Worm (Caenorhabditis elegans) whole organism, midembryonic: ENCODE measurements around the gene Y6E2A.7.

Experiments used
- T22C8.4 ChIP-seq: fragments of 200-800 bp; sonication (Bioruptor generic); IDR thresholded peaks from 2 replicates; pipeline ENCODE4 v1.3.6; 2022; ENCODE audit warnings: missing genetic modification characterization, missing compliant biosample characterization
- cog-1 ChIP-seq: sonication (generic microtip); optimal IDR thresholded peaks from 2 replicates; lab custom pipeline; 2016; ENCODE audit warnings: missing genetic modification characterization, missing compliant biosample characterization
- flt-1 ChIP-seq: fragments of 200-800 bp; sonication (Bioruptor generic); IDR thresholded peaks from 2 replicates; pipeline ENCODE4 v1.3.6; 2022; ENCODE audit warnings: missing genetic modification characterization, missing compliant biosample characterization
- klf-2 ChIP-seq: fragments of 200-800 bp; sonication (Bioruptor generic); conservative IDR thresholded peaks from 2 replicates; pipeline ENCODE4 v1.3.6; 2022; ENCODE audit warnings: missing genetic modification reagents, missing genetic modification characterization, missing compliant biosample characterization
- med-1 ChIP-seq: sonication (generic microtip); optimal IDR thresholded peaks from 2 replicates; lab custom pipeline; 2017; ENCODE audit warnings: missing genetic modification characterization, mild to moderate bottlenecking, missing compliant biosample characterization, antibody characterized with exemption, missing genetic modification reagents; ENCODE audit not compliant: insufficient read depth
- ref-1 ChIP-seq: fragments of 200-800 bp; sonication (Bioruptor generic); conservative IDR thresholded peaks from 2 replicates; pipeline ENCODE4 v1.3.6; 2022; ENCODE audit warnings: missing genetic modification reagents, missing genetic modification characterization, missing compliant biosample characterization
- tab-1 ChIP-seq: fragments of 200-800 bp; sonication (Bioruptor generic); IDR thresholded peaks from 2 replicates; pipeline ENCODE4 v1.3.6; 2022; ENCODE audit warnings: missing genetic modification characterization, missing compliant biosample characterization
- ztf-23 ChIP-seq: fragments of 200-800 bp; sonication (Bioruptor generic); IDR thresholded peaks from 2 replicates; pipeline ENCODE4 v1.3.6; 2022; ENCODE audit warnings: missing genetic modification reagents, missing genetic modification characterization, missing compliant biosample characterization
- ztf-29 ChIP-seq: fragments of 200-800 bp; sonication (Bioruptor generic); IDR thresholded peaks from 2 replicates; pipeline ENCODE4 v1.3.6; 2022; ENCODE audit warnings: missing genetic modification reagents, missing genetic modification characterization, missing compliant biosample characterization

The Y6E2A.7 gene

DNA sequence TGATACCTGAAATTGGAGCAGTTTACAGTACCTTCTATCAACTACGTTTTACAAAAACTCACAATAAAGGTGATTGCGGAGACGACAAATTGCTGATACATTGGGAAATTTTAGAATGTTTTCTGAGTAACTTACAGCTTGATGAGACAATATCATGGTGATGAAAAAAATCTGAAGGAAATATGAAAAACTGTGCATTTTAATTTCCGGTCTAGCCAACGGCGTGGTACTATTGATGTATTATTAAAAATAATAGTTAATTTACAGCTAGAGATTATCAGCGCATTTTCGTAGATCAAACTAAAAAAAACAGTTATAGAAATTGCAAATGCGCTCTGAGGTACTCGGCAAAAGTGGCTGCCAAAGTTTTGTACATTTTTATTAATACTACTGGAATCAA, 21.6 kb upstream of the Y6E2A.7 start, which contains the start of gene srx-29:
Gene srx-29, minus strand, starts transcription at position 101 of the 400 bp plus-strand sequence.
- TF ChIP-seq klf-2 (no peak), tab-1 (no peak), cog-1 (no peak), flt-1 (no peak), ref-1 (no peak)

DNA sequence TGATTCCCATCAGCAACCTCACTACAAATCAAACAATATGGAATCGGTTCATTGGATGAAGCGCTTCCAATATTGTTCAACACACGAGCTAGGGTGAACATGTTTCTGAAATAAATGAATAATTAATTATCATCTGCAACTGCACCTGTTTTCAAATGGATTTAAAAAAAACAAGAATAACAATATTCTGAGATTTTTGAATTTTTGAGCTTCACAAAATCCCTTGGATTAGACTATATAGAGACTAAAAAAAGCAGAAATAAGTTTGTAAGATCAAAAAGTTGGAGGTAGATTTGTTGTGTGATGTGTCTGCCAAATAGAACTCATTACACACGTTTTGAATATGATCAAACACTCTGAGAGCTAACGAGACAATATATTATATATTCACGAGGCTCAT, 19.9 kb upstream of the Y6E2A.7 start, which contains the start of gene nhr-199:
Gene nhr-199, minus strand, starts transcription at position 101 of the 400 bp plus-strand sequence.
- TF ChIP-seq ztf-23 (GFP tag; lab: Robert Waterston, UW) (no peak), T22C8.4 (GFP tag; lab: Robert Waterston, UW) (no peak)

ce11 chrV:15702263-15702662, 17.4 kb upstream of the Y6E2A.7 start, which contains the start of gene nhr-53:
Gene nhr-53, minus strand, starts transcription at chrV:15702363.
- TF ChIP-seq cog-1 (no peak), med-1 (GFP tag; lab: Kevin White, UChicago) (no peak), ztf-23 (GFP tag; lab: Robert Waterston, UW) (no peak), T22C8.4 (GFP tag; lab: Robert Waterston, UW) (no peak), ref-1 (no peak), flt-1 (no peak), ztf-29 (no peak), tab-1 (no peak), klf-2 (no peak)

ce11 chrV:15704745-15705144, 14.9 kb upstream of the Y6E2A.7 start, which contains the start of gene twk-34:
Gene twk-34, plus strand, starts transcription at chrV:15704960.
- TF ChIP-seq ref-1: no peak
- no peak for TF ChIP-seq T22C8.4 (GFP tag; lab: Robert Waterston, UW)
- TF ChIP-seq flt-1: no peak
- TF ChIP-seq ztf-23 (GFP tag; lab: Robert Waterston, UW): no peak
- TF ChIP-seq tab-1: no peak
- no peak for TF ChIP-seq klf-2
- no peak for TF ChIP-seq cog-1
- no peak for TF ChIP-seq med-1 (GFP tag; lab: Kevin White, UChicago)
- TF ChIP-seq ztf-29: no peak

DNA sequence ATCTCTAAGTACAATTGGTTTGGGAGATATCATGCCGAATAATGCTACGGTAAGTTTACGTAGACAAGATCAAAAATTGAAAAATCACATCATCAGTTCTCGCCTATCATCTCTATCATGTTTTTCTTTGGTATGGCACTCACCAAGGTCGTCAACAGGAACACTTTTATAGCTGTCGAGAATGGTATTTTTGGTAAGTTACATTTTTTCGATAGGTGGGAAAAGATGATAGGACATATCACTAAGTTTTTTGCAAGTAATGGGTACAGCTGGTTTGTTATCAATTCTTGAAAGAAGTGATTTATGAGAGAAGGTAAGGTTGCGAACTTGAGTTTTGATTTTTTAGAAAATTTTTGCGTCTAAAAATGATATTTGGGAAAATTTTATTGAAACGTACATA, 11.7 kb upstream of the Y6E2A.7 start:
- TF ChIP-seq med-1 (GFP tag; lab: Kevin White, UChicago) (no peak), cog-1 (no peak), ztf-29 (no peak), tab-1 (no peak), klf-2 (no peak), T22C8.4 (GFP tag; lab: Robert Waterston, UW) (no peak), ztf-23 (GFP tag; lab: Robert Waterston, UW) (no peak), ref-1 (no peak), flt-1 (no peak)

- no peak for TF ChIP-seq ref-1
- TF ChIP-seq ztf-23 (GFP tag; lab: Robert Waterston, UW): no peak
- no peak for TF ChIP-seq cog-1
- TF ChIP-seq T22C8.4 (GFP tag; lab: Robert Waterston, UW): no peak
- no peak for TF ChIP-seq flt-1
- no peak for TF ChIP-seq klf-2
- no peak for TF ChIP-seq med-1 (GFP tag; lab: Kevin White, UChicago)
- no peak for TF ChIP-seq tab-1
- no peak for TF ChIP-seq ztf-29
Observed at ce11 chrV:15710401-15710800, 9.3 kb upstream of the Y6E2A.7 start, which contains the start of gene Y6E2A.1. Gene Y6E2A.1, minus strand, starts transcription at chrV:15710501.

DNA sequence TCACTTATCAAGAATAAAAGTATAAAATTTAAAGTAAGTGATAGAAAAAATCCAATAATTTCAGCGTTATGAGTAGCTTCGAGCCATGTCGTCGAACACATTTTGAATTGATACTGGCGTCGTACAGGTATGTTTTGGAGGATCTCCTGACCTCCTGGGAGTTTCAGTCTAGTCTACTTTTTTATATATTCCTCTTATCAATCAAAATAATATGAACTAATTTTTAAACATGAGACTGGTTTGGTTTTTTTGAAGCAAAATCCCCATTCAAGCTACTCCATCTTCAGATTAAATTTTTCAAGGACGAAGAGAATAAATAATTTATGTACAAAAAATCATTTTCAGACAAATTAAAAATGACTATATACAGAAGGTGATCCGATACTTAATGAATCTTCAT, 7.8 kb upstream of the Y6E2A.7 start, which contains the start of gene str-101:
Gene str-101, minus strand, starts transcription at position 101 of the 400 bp plus-strand sequence.
- TF ChIP-seq ztf-23 (GFP tag; lab: Robert Waterston, UW) (no peak), flt-1 (no peak), ztf-29 (no peak), med-1 (GFP tag; lab: Kevin White, UChicago) (no peak), tab-1 (no peak), T22C8.4 (GFP tag; lab: Robert Waterston, UW) (no peak), cog-1 (no peak), klf-2 (no peak), ref-1 (no peak)

- TF ChIP-seq klf-2 (no peak), flt-1 (no peak), med-1 (GFP tag; lab: Kevin White, UChicago) (no peak), ref-1 (no peak), cog-1 (no peak), ztf-23 (GFP tag; lab: Robert Waterston, UW) (no peak), ztf-29 (no peak), tab-1 (no peak), T22C8.4 (GFP tag; lab: Robert Waterston, UW) (no peak)
Observed at ce11 chrV:15712385-15712784, 7.3 kb upstream of the Y6E2A.7 start.

ce11 chrV:15715636-15716035, 4.0 kb upstream of the Y6E2A.7 start:
- TF ChIP-seq med-1 (GFP tag; lab: Kevin White, UChicago) (no peak), ref-1 (no peak), ztf-23 (GFP tag; lab: Robert Waterston, UW) (no peak), tab-1 (no peak), klf-2 (no peak), cog-1 (no peak), ztf-29 (no peak), flt-1 (no peak), T22C8.4 (GFP tag; lab: Robert Waterston, UW) (no peak)

DNA sequence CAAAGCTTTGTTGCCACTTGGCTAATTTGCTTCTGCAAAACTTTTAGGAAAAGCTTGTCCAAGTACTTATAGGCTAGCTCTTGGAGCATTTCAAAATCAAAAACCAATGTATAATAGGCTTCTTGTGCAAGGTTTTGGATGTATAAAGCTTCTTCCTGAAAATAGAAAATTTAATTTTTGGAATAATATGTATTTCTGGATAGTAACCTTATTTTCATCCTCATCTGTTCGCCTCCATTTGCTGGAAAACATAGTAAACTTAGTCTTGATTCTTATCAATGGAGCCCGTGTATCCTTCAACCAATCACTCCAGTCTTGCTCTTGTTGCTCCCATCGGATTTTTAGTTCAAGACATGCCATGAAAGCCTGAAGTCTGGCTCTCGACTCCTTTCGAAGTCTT, 3.0 kb upstream of the Y6E2A.7 start, which contains the start of gene Y6E2A.4:
Gene Y6E2A.4, minus strand, starts transcription at position 101 of the 400 bp plus-strand sequence.
- TF ChIP-seq med-1 (GFP tag; lab: Kevin White, UChicago): no peak
- no peak for TF ChIP-seq flt-1
- no peak for TF ChIP-seq ztf-29
- TF ChIP-seq ztf-23 (GFP tag; lab: Robert Waterston, UW): no peak
- TF ChIP-seq klf-2: no peak
- TF ChIP-seq tab-1: no peak
- TF ChIP-seq cog-1: no peak
- TF ChIP-seq ref-1: no peak
- no peak for TF ChIP-seq T22C8.4 (GFP tag; lab: Robert Waterston, UW)

- TF ChIP-seq klf-2 (no peak), cog-1 (no peak), flt-1 (no peak), ztf-29 (no peak), T22C8.4 (GFP tag; lab: Robert Waterston, UW) (no peak), ztf-23 (GFP tag; lab: Robert Waterston, UW) (no peak), tab-1 (no peak), ref-1 (no peak), med-1 (GFP tag; lab: Kevin White, UChicago) (no peak)
Observed at ce11 chrV:15718562-15718961, 1.1 kb upstream of the Y6E2A.7 start, which contains the start of gene Y6E2A.5. Gene Y6E2A.5, minus strand, starts transcription at chrV:15718662.
